Fruit fly (Drosophila melanogaster): ENCODE measurements around the gene Gr22f.

dm6 chr2L:1791723-1792122 is 35.5 kb upstream of the Gr22f start, which contains the start of gene Gr22c:
- TF ChIP-seq CG11617 (GFP tag; optimal IDR thresholded peaks at IDR 0.05) (no peak), CG7101 (tag; optimal IDR thresholded peaks at IDR 0.05) (no peak), toe (GFP tag; optimal IDR thresholded peaks at IDR 0.05) (no peak), cic (GFP tag; optimal IDR thresholded peaks at IDR 0.05) (no peak), bab1 (GFP tag; optimal IDR thresholded peaks at IDR 0.05) (no peak)

Measured in whole organism, adult.